Fruit fly (Drosophila melanogaster) whole organism, pupa: ENCODE data around the gene P58IPK.

Experiments used
- CG10348 ChIP-seq: fragments of 200-800 bp; sonication (Bioruptor generic); IDR thresholded peaks from 2 replicates; pipeline ENCODE4 v1.3.6; 2022; ENCODE audit warnings: missing biosample characterization, missing genetic modification characterization
- CG12605 ChIP-seq: fragments of 200-800 bp; sonication (Bioruptor generic); IDR thresholded peaks from 2 replicates; pipeline ENCODE4 v1.3.6; 2022; ENCODE audit warnings: missing biosample characterization, missing genetic modification characterization
- CG13204 ChIP-seq: fragments of 200-800 bp; sonication (Bioruptor generic); optimal IDR thresholded peaks from 2 replicates; lab custom pipeline; 2018; ENCODE audit warnings: missing biosample characterization, mild to moderate bottlenecking, missing genetic modification characterization, moderate library complexity
- CG14655 ChIP-seq: fragments of 200-800 bp; sonication (Bioruptor generic); optimal IDR thresholded peaks from 3 replicates; lab custom pipeline; 2017; ENCODE audit warnings: mild to moderate bottlenecking, missing biosample characterization, missing genetic modification reagents, missing genetic modification characterization
- CG15710 ChIP-seq: fragments of 200-800 bp; sonication (Bioruptor generic); optimal IDR thresholded peaks from 2 replicates; lab custom pipeline; 2018; ENCODE audit warnings: missing biosample characterization, mild to moderate bottlenecking, missing genetic modification characterization, moderate library complexity
- CG17806 ChIP-seq: fragments of 200-800 bp; sonication (Bioruptor generic); optimal IDR thresholded peaks from 2 replicates; lab custom pipeline; 2018; ENCODE audit warnings: missing biosample characterization, mild to moderate bottlenecking, missing genetic modification characterization, moderate library complexity
- CG32121 ChIP-seq: fragments of 200-800 bp; sonication (Bioruptor generic); IDR thresholded peaks from 2 replicates; pipeline ENCODE4 v1.3.6; 2022; ENCODE audit warnings: missing biosample characterization, missing genetic modification characterization
- CG34367 ChIP-seq: fragments of 200-800 bp; sonication (Bioruptor generic); optimal IDR thresholded peaks from 2 replicates; lab custom pipeline; 2018; ENCODE audit warnings: missing biosample characterization, mild to moderate bottlenecking, missing genetic modification characterization
- CG4496 ChIP-seq: fragments of 200-800 bp; sonication (Bioruptor generic); IDR thresholded peaks from 3 replicates; pipeline ENCODE4 v1.3.6; 2022; ENCODE audit warnings: missing biosample characterization, missing genetic modification characterization
- CG8159 ChIP-seq: fragments of 200-800 bp; sonication (Bioruptor generic); optimal IDR thresholded peaks from 3 replicates; lab custom pipeline; 2018; ENCODE audit warnings: missing biosample characterization, mild to moderate bottlenecking, missing genetic modification characterization, moderate library complexity
- CG8301 ChIP-seq: fragments of 200-800 bp; sonication (Bioruptor generic); optimal IDR thresholded peaks from 2 replicates; lab custom pipeline; 2018; ENCODE audit warnings: missing biosample characterization, mild to moderate bottlenecking, missing genetic modification characterization
- CG9948 ChIP-seq: fragments of 200-800 bp; sonication (Bioruptor generic); optimal IDR thresholded peaks from 2 replicates; lab custom pipeline; 2018; ENCODE audit warnings: missing biosample characterization, mild to moderate bottlenecking, missing genetic modification characterization, moderate library complexity
- D1 ChIP-seq: fragments of 200-800 bp; sonication (Bioruptor generic); optimal IDR thresholded peaks from 2 replicates; lab custom pipeline; 2018; ENCODE audit warnings: missing biosample characterization, mild to moderate bottlenecking, missing genetic modification characterization, moderate library complexity
- EcR ChIP-seq: fragments of 200-800 bp; sonication (Bioruptor generic); optimal IDR thresholded peaks from 3 replicates; lab custom pipeline; 2019; ENCODE audit warnings: missing biosample characterization, missing genetic modification characterization, mild to moderate bottlenecking, moderate library complexity, missing genetic modification reagents
- Ets98B ChIP-seq: fragments of 200-800 bp; sonication (Bioruptor generic); IDR thresholded peaks from 2 replicates; pipeline ENCODE4 v1.3.6; 2022; ENCODE audit warnings: missing biosample characterization, missing genetic modification characterization
- Pif1A ChIP-seq: fragments of 200-800 bp; sonication (Bioruptor generic); optimal IDR thresholded peaks from 3 replicates; lab custom pipeline; 2016; ENCODE audit warnings: missing biosample characterization, missing genetic modification characterization
- Pif1B ChIP-seq: fragments of 200-800 bp; sonication (Bioruptor generic); optimal IDR thresholded peaks from 3 replicates; lab custom pipeline; 2016; ENCODE audit warnings: missing biosample characterization, missing genetic modification characterization
- Snoo ChIP-seq: fragments of 200-800 bp; sonication (Bioruptor generic); optimal IDR thresholded peaks from 3 replicates; lab custom pipeline; 2017; ENCODE audit warnings: missing biosample characterization, mild to moderate bottlenecking, missing genetic modification characterization, inconsistent platforms
- fd96Ca ChIP-seq: fragments of 200-800 bp; sonication (Bioruptor generic); IDR thresholded peaks from 3 replicates; pipeline ENCODE4 v1.3.6; 2022; ENCODE audit warnings: missing biosample characterization, missing genetic modification characterization
- gl ChIP-seq: fragments of 200-800 bp; sonication (Bioruptor generic); optimal IDR thresholded peaks from 2 replicates; lab custom pipeline; 2018; ENCODE audit warnings: missing biosample characterization, mild to moderate bottlenecking, missing genetic modification characterization
- rn ChIP-seq: fragments of 200-800 bp; sonication (Bioruptor generic); IDR thresholded peaks from 2 replicates; pipeline ENCODE4 v1.3.6; 2022; ENCODE audit warnings: missing biosample characterization, missing genetic modification characterization

The P58IPK gene

DNA sequence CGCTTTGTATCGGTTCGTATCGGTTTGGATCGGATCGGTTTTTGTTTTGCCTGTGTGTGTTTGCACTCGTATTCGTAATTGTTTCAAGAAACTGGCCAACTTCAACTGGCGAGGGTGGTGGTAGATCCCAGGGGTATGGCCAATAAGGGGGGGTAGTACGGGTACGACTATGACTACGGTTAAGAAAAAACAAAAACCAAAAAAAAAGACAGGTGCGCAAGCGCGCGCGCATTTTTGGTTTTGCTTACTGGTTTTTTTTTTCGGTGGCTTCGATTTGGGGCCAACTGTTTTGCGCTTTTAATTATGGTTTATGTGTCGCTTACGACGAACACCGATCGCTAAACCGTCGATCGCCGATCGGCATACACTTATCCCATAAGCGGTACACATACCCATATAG lies 8.1 kb downstream of the P58IPK start:
- peak; percentile 19; the same call in 1 of the 2 replicates for TF ChIP-seq CG12605
- TF ChIP-seq rn (GFP tag; lab: Robert Waterston, UW): 0 out of 2 replicates have a peak, but pooled peaks have one; percentile 29
- no peak for TF ChIP-seq CG8301 (tag; lab: Kevin White, UChicago)
- TF ChIP-seq fd96Ca: peak; percentile 66; the same call in 1 of the 3 replicates
- peak; percentile 24; the same call in 1 of the 2 replicates for TF ChIP-seq CG32121 (GFP tag; lab: Robert Waterston, UW)
- no peak for TF ChIP-seq CG14655 (GFP tag; lab: Kevin White, UChicago)
- TF ChIP-seq, all 21 proteins: peak for 4

- TF ChIP-seq rn (GFP tag; lab: Robert Waterston, UW): no peak
- TF ChIP-seq CG12605: no peak
- TF ChIP-seq CG10348 (GFP tag; lab: Robert Waterston, UW): no peak
- TF ChIP-seq CG17806 (tag; lab: Kevin White, UChicago): no peak
- TF ChIP-seq Pif1B (GFP tag; lab: Kevin White, UChicago): no peak
- TF ChIP-seq CG14655 (GFP tag; lab: Kevin White, UChicago): no peak
- TF ChIP-seq Pif1A (GFP tag; lab: Kevin White, UChicago): no peak
- no peak for TF ChIP-seq gl (tag; lab: Kevin White, UChicago)
- TF ChIP-seq D1 (tag; lab: Kevin White, UChicago): no peak
- TF ChIP-seq, all 21 proteins: peak for 0
These were observed 9.1 kb downstream of the P58IPK start for dm6 chr3R:9595681-9596357.

- no peak for TF ChIP-seq fd96Ca
- TF ChIP-seq, all 21 proteins: peak for 0
These were observed 9.9 kb downstream of the P58IPK start for dm6 chr3R:9596615-9597014.

dm6 chr3R:9598099-9598498 lies 11.4 kb downstream of the P58IPK start:
- TF ChIP-seq CG10348 (GFP tag; lab: Robert Waterston, UW) (peak; percentile 48; the same call in 1 of the 2 replicates), CG15710 (peak; percentile 58), D1 (tag; lab: Kevin White, UChicago) (peak; percentile 20), CG8159 (peak; percentile 67), Pif1B (GFP tag; lab: Kevin White, UChicago) (peak; percentile 77), Ets98B (GFP tag; lab: Robert Waterston, UW) (peak; percentile 68), EcR (GFP tag; lab: Kevin White, UChicago) (no peak), CG13204 (peak; percentile 6), CG8301 (tag; lab: Kevin White, UChicago) (peak; percentile 94), Snoo (peak; percentile 27), fd96Ca (peak; percentile 87), CG17806 (tag; lab: Kevin White, UChicago) (peak; percentile 75), CG4496 (peak; percentile 82), CG9948 (tag; lab: Kevin White, UChicago) (peak; percentile 75), gl (tag; lab: Kevin White, UChicago) (peak; percentile 6), rn (GFP tag; lab: Robert Waterston, UW) (peak; percentile 38; the same call in 1 of the 2 replicates), Pif1A (GFP tag; lab: Kevin White, UChicago) (peak; percentile 85), CG34367 (peak; percentile 47), CG14655 (GFP tag; lab: Kevin White, UChicago) (peak; percentile 92), CG32121 (GFP tag; lab: Robert Waterston, UW) (peak; percentile 76), CG12605 (peak; percentile 73)

dm6 chr3R:9600558-9600959 lies 13.8 kb downstream of the P58IPK start:
- TF ChIP-seq EcR (GFP tag; lab: Kevin White, UChicago): no peak
- TF ChIP-seq Pif1A (GFP tag; lab: Kevin White, UChicago): peak; percentile 45
- TF ChIP-seq CG15710: peak; percentile 40
- peak; percentile 31 for TF ChIP-seq Pif1B (GFP tag; lab: Kevin White, UChicago)
- peak; percentile 45 for TF ChIP-seq CG17806 (tag; lab: Kevin White, UChicago)
- peak; percentile 27 for TF ChIP-seq CG8301 (tag; lab: Kevin White, UChicago)
- TF ChIP-seq CG10348 (GFP tag; lab: Robert Waterston, UW): no peak
- no peak for TF ChIP-seq D1 (tag; lab: Kevin White, UChicago)
- TF ChIP-seq CG8159: peak; percentile 61
- peak; percentile 40 for TF ChIP-seq Ets98B (GFP tag; lab: Robert Waterston, UW)
- peak; percentile 25 for TF ChIP-seq CG14655 (GFP tag; lab: Kevin White, UChicago)
- peak; percentile 22 for TF ChIP-seq gl (tag; lab: Kevin White, UChicago)
- TF ChIP-seq Snoo: no peak
- TF ChIP-seq CG9948 (tag; lab: Kevin White, UChicago): peak; percentile 6
- TF ChIP-seq CG4496: peak; percentile 51; the same call in 2 of the 3 replicates
- TF ChIP-seq CG32121 (GFP tag; lab: Robert Waterston, UW): no peak

DNA sequence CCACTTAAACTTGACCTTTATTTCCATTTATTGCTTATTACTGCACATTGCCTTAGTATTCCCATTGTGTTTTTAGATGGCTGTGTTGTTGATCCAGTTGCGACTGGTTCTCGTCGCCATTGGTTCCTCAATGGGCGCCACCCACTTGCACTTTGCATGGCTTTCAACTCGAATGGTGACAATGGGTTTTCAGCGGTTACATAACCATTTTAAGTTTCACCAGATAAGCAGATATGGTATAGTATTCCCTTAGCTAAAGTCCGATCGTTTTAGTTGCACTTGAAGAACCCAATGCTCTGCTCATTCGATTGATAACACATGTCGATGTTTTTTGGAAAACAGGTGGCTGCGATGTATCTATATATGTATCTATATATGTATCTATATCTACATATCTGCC lies 15.2 kb downstream of the P58IPK start:
- TF ChIP-seq CG32121 (GFP tag; lab: Robert Waterston, UW) (no peak), CG34367 (no peak), Pif1B (GFP tag; lab: Kevin White, UChicago) (no peak), EcR (GFP tag; lab: Kevin White, UChicago) (no peak), CG15710 (peak; percentile 7), CG13204 (no peak)
